Worm (Caenorhabditis elegans): ENCODE measurements around the gene hsp-25.

hsp-25 gene

DNA sequence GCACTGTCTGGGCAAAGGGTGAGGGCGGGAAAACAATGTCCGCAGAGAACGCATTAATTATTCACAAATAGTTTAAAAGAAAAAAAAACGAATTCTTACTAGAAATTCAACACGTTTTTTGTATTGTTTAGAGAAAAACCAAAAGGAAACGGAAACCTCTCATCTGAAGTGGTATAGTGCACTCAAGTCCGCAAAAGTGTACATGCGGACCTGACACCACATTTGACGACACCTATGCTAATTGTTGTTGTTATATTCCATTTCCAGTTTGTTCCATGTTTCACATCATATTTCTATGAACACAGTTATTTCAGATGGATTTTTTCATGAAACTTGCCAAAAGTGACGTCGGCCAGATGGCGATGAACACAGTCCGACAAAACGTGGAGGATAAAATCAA lies 13.3 kb upstream of the hsp-25 start, which contains the start of gene C45B2.6 (continued):
- TF ChIP-seq hlh-17 (GFP tag; optimal IDR thresholded peaks at IDR 0.05; ENCODE audit: borderline replicate concordance) (no peak), snu-23 (GFP tag; optimal IDR thresholded peaks at IDR 0.05) (peak; percentile 42), unc-98 (GFP tag; IDR thresholded peaks at IDR 0.05) (no peak), efl-3 (GFP tag; optimal IDR thresholded peaks at IDR 0.05) (no peak), sup-37 (GFP tag; optimal IDR thresholded peaks at IDR 0.05) (no peak), nhr-77 (tag; optimal IDR thresholded peaks at IDR 0.05) (no peak), lin-35 (GFP tag; optimal IDR thresholded peaks at IDR 0.05) (peak; percentile 7 to 22), nhr-85 (tag) (peak; percentile 12), nhr-28 (tag; optimal IDR thresholded peaks at IDR 0.05) (no peak), nhr-12 (tag; optimal IDR thresholded peaks at IDR 0.05) (no peak), nhr-71 (tag; optimal IDR thresholded peaks at IDR 0.05) (peak; percentile 28), unc-62 (GFP tag; optimal IDR thresholded peaks at IDR 0.05) (no peak), mep-1 (tag; optimal IDR thresholded peaks at IDR 0.05) (peak; percentile 32), ceh-82 (tag; optimal IDR thresholded peaks at IDR 0.05) (peak in 1 of 3 experiments; percentile 29), sox-4 (tag; optimal IDR thresholded peaks at IDR 0.05) (no peak), jun-1 (tag; optimal IDR thresholded peaks at IDR 0.05) (no peak), lin-14 (GFP tag; optimal IDR thresholded peaks at IDR 0.05) (peak; percentile 46), unc-130 (tag; optimal IDR thresholded peaks at IDR 0.05) (peak; percentile 2), irx-1 (tag; optimal IDR thresholded peaks at IDR 0.05) (peak; percentile 37), C16A3.4 (tag; optimal IDR thresholded peaks at IDR 0.05) (no peak), ceh-90 (tag; optimal IDR thresholded peaks at IDR 0.05) (no peak), mdl-1 (tag; optimal IDR thresholded peaks at IDR 0.05) (no peak), fkh-10 (GFP tag; optimal IDR thresholded peaks at IDR 0.05) (no peak), grh-1 (GFP tag; IDR thresholded peaks at IDR 0.05) (no peak), alr-1 (tag; optimal IDR thresholded peaks at IDR 0.05; ENCODE audit: borderline replicate concordance) (no peak), lin-39 (tag; optimal IDR thresholded peaks at IDR 0.05) (no peak), dsc-1 (tag; optimal IDR thresholded peaks at IDR 0.05) (peak; percentile 20), ceh-63 (GFP tag; optimal IDR thresholded peaks at IDR 0.05) (no peak), swsn-7 (tag; optimal IDR thresholded peaks at IDR 0.05) (no peak), unc-30 (tag; optimal IDR thresholded peaks at IDR 0.05) (no peak), egl-13 (tag; optimal IDR thresholded peaks at IDR 0.05) (no peak), Y116A8C.19 (tag; optimal IDR thresholded peaks at IDR 0.05; ENCODE audit: borderline replicate concordance) (no peak), snpc-4 (tag; optimal IDR thresholded peaks at IDR 0.05) (no peak), ztf-11 (tag; optimal IDR thresholded peaks at IDR 0.05) (no peak), aly-2 (tag; optimal IDR thresholded peaks at IDR 0.05) (no peak), nhr-20 (tag; optimal IDR thresholded peaks at IDR 0.05) (peak; percentile 23), skn-1 (tag; optimal IDR thresholded peaks at IDR 0.05) (no peak), zag-1 (tag; optimal IDR thresholded peaks at IDR 0.05) (no peak), mef-2 (tag; optimal IDR thresholded peaks at IDR 0.05) (no peak), nhr-11 (tag; optimal IDR thresholded peaks at IDR 0.05) (no peak), aha-1 (tag; optimal IDR thresholded peaks at IDR 0.05) (no peak), nhr-237 (tag; optimal IDR thresholded peaks at IDR 0.05) (no peak), rnt-1 (tag; optimal IDR thresholded peaks at IDR 0.05) (peak; percentile 7), tlp-1 (tag; optimal IDR thresholded peaks at IDR 0.05) (no peak), fkh-8 (tag; optimal IDR thresholded peaks at IDR 0.05) (no peak), hlh-4 (tag; optimal IDR thresholded peaks at IDR 0.05) (no peak), tbx-2 (tag; optimal IDR thresholded peaks at IDR 0.05) (no peak), ceh-88 (GFP tag; IDR thresholded peaks at IDR 0.05) (no peak)

Measured in whole organism, L1 larva.